Worm (Caenorhabditis elegans): ENCODE measurements around the gene spin-2.

spin-2 gene

DNA sequence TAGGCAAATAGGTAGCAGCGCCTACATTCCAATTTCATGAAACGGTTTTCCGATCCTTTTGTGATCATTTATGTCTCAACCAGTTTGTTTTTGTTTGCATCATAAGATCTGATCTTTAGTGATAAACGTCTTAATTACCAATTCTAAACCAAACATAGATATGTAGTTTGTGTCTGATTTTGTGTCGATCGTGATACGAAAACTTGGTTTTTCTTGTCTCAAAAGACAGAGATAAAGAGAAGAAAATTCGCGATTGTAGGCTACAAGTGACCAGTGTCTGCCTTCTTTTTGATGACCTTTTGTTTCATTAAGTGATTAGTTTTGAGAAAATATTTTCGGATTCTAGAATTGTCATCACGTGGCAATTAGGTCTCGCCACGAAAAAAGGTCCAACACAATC lies 6.6 kb upstream of the spin-2 start:
- no peak for TF ChIP-seq F13C5.2 (tag; optimal IDR thresholded peaks at IDR 0.05)
- no peak for TF ChIP-seq ama-1 (optimal IDR thresholded peaks at IDR 0.05)
- TF ChIP-seq ceh-13 (GFP tag; optimal IDR thresholded peaks at IDR 0.05) = no peak
- TF ChIP-seq tbx-11 (GFP tag; IDR thresholded peaks at IDR 0.05) = no peak
- no peak for TF ChIP-seq sea-1 (GFP tag; conservative IDR thresholded peaks at IDR 0.05)
- TF ChIP-seq scrt-1 (GFP tag; IDR thresholded peaks at IDR 0.05) = no peak
- no peak for TF ChIP-seq flt-1 (GFP tag; IDR thresholded peaks at IDR 0.05)
- TF ChIP-seq hnd-1 (tag; optimal IDR thresholded peaks at IDR 0.05) = no peak
- no peak for TF ChIP-seq tbx-37 (GFP tag; conservative IDR thresholded peaks at IDR 0.05)
- no peak for TF ChIP-seq ceh-36 (tag; optimal IDR thresholded peaks at IDR 0.05)

DNA sequence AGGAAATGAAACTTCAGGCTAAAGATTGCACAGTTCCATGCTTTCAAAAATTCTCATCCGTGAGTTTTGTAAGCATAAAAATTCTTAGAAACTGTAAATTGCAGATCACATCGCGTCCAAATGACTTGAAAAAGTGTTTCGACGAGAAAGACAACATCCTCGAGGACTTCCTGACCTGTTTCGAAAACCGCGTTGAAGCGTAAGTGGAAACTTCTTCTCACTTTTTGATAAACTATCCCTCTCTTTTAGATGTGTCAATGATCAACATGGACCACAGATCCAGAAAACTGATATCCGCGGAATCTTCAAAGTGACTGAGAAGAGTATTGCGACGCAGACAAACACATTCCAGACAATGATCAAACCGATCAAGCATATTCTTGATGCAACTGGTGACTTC lies 5.9 kb upstream of the spin-2 start:
- TF ChIP-seq ceh-36 (tag; optimal IDR thresholded peaks at IDR 0.05) (no peak), sea-1 (GFP tag; conservative IDR thresholded peaks at IDR 0.05) (no peak), hmbx-1 (tag; optimal IDR thresholded peaks at IDR 0.05) (no peak), F13C5.2 (tag; optimal IDR thresholded peaks at IDR 0.05) (no peak), hmg-4 (GFP tag; optimal IDR thresholded peaks at IDR 0.05) (no peak), scrt-1 (GFP tag; IDR thresholded peaks at IDR 0.05) (no peak), tbx-11 (GFP tag; IDR thresholded peaks at IDR 0.05) (no peak), hnd-1 (tag; optimal IDR thresholded peaks at IDR 0.05) (no peak), ets-7 (tag; optimal IDR thresholded peaks at IDR 0.05) (no peak), ama-1 (optimal IDR thresholded peaks at IDR 0.05) (no peak), ceh-13 (GFP tag; optimal IDR thresholded peaks at IDR 0.05) (no peak), B0310.2 (tag; optimal IDR thresholded peaks at IDR 0.05) (no peak), flt-1 (GFP tag; IDR thresholded peaks at IDR 0.05) (no peak)

DNA sequence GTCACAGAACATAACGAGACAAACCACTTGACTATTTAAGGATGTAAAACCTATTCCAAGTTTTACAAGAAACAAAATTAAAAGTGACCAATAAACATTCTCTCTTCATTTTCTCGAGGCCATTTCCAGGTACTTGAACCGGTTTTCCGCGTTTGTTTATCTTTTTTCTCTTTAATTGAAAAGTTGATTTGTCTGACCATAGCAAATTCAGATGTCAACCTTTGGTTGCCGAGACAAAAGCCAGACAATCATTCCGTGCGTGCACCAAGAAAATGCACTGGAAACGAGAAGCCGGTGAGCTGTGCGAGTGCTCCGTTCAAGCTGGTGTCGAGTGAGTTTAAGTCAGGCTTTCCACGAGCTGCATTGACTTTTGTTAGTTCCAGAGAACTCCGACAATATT lies 4.7 kb upstream of the spin-2 start:
- TF ChIP-seq scrt-1 (GFP tag; IDR thresholded peaks at IDR 0.05) = no peak

DNA sequence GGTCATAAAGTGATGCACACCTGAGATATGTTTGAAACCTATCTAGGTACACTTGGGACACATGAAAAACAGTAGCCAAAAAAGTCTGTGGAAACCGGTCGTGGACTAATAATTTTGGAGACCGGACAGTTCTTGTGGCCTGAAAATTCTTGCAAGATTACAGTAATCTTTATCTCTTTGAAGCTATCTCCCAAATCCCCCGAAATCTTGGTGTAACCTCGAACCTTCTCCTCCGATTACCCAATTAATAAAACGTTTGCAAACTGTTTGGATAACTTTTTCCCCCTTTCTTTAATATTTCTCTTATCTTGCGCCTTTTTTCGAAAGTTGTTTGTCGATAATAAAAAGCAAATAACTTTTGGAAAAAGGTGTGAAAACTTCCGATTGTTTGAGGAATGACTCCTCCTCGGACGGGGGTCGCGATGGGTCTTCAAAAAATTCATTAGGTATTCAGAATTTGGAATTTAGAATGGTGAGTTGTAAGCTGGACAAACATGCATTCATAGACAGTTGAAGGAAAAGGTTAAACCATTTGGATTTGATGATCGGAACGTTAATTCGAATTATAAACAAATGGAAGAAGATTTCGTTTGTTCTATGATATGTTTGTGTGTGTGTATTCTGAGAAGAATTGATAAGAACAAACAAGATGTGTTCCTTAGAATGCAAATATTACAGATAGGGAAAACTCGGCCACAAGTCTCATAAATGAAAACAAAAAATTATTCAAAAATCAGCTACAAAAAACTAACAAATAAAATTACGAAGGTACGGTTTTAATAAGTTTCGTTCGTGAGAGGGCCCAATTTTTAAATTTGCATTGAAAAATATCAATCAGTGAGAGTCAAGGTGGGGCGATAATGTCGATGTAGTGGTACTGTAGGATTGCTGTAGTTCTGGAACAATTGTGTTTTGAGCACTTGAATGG lies 3.7 kb upstream of the spin-2 start:
- TF ChIP-seq flt-1 (GFP tag; IDR thresholded peaks at IDR 0.05) = no peak
- no peak for TF ChIP-seq B0310.2 (tag; optimal IDR thresholded peaks at IDR 0.05)
- no peak for TF ChIP-seq tbx-11 (GFP tag; IDR thresholded peaks at IDR 0.05)
- TF ChIP-seq ceh-13 (GFP tag; optimal IDR thresholded peaks at IDR 0.05) = no peak
- TF ChIP-seq F13C5.2 (tag; optimal IDR thresholded peaks at IDR 0.05) = no peak
- no peak for TF ChIP-seq hmg-4 (GFP tag; optimal IDR thresholded peaks at IDR 0.05)
- no peak for TF ChIP-seq pes-1 (GFP tag; IDR thresholded peaks at IDR 0.05)
- no peak for TF ChIP-seq ceh-36 (tag; optimal IDR thresholded peaks at IDR 0.05)
- no peak for TF ChIP-seq scrt-1 (GFP tag; IDR thresholded peaks at IDR 0.05)
- no peak for TF ChIP-seq ets-7 (tag; optimal IDR thresholded peaks at IDR 0.05)
- no peak for TF ChIP-seq ama-1 (optimal IDR thresholded peaks at IDR 0.05)
- TF ChIP-seq tbx-37 (GFP tag; conservative IDR thresholded peaks at IDR 0.05) = no peak
- TF ChIP-seq hmbx-1 (tag; optimal IDR thresholded peaks at IDR 0.05) = no peak
- no peak for TF ChIP-seq aly-1 (tag; optimal IDR thresholded peaks at IDR 0.05)
- no peak for TF ChIP-seq tra-4 (tag; optimal IDR thresholded peaks at IDR 0.05)
- TF ChIP-seq sea-1 (GFP tag; conservative IDR thresholded peaks at IDR 0.05) = no peak
- TF ChIP-seq hnd-1 (tag; optimal IDR thresholded peaks at IDR 0.05) = no peak

DNA sequence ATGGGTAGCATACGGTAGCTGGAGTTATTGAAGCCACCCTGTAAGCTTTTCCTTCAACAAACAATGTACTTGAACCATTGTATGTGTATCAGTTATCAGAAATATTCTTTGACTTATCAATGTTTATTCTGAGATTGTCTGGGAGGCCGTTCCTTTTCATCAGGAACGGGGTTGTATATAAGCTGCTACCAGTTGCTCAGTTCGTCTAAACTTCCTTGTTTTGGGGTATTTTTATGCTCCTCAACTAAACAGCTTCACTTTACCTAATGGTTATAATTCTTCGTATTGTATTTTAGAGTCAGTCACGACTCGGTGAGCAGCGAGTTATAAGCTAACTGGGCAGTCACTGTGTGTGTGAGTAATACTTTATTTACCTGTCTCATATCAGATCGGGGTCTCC lies 1.1 kb upstream of the spin-2 start:
- no peak for TF ChIP-seq sea-1 (GFP tag; conservative IDR thresholded peaks at IDR 0.05)
- no peak for TF ChIP-seq ceh-13 (GFP tag; optimal IDR thresholded peaks at IDR 0.05)
- TF ChIP-seq hmbx-1 (tag; optimal IDR thresholded peaks at IDR 0.05) = no peak
- TF ChIP-seq tbx-11 (GFP tag; IDR thresholded peaks at IDR 0.05) = no peak
- TF ChIP-seq pes-1 (GFP tag; IDR thresholded peaks at IDR 0.05) = no peak
- TF ChIP-seq flt-1 (GFP tag; IDR thresholded peaks at IDR 0.05) = no peak
- no peak for TF ChIP-seq tbx-37 (GFP tag; conservative IDR thresholded peaks at IDR 0.05)
- TF ChIP-seq hnd-1 (tag; optimal IDR thresholded peaks at IDR 0.05) = no peak
- no peak for TF ChIP-seq aly-1 (tag; optimal IDR thresholded peaks at IDR 0.05)

DNA sequence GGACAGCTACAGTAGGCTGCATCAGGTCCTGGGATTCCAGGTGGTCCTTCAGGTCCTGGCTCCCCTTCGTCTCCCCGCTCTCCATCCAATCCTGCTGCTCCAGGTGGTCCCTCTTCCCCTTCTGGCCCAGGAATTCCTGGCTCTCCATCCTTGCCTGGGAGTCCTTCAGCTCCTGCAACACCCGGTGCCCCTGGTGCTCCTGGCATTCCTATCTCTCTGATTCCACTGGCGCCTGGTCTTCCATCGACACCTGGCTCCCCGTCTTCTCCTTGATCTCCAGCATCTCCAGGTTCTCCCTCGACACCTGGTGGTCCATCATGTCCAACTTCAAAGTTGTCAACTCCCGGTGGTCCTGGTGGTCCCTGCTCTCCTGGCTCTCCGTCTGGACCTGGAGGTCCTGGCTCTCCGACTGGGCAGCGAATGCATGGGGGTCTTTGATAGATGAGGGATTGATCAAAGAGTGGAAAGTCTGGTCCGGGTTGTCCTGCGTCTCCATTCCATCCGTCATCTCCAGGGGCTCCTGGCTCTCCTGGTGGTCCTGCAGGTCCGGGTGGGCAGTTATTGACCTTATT lies 3.0 kb downstream of the spin-2 start:
- TF ChIP-seq hmg-4 (GFP tag; optimal IDR thresholded peaks at IDR 0.05) (peak; percentile 42), tbx-11 (GFP tag; IDR thresholded peaks at IDR 0.05) (no peak), tbx-37 (GFP tag; conservative IDR thresholded peaks at IDR 0.05) (no peak)

DNA sequence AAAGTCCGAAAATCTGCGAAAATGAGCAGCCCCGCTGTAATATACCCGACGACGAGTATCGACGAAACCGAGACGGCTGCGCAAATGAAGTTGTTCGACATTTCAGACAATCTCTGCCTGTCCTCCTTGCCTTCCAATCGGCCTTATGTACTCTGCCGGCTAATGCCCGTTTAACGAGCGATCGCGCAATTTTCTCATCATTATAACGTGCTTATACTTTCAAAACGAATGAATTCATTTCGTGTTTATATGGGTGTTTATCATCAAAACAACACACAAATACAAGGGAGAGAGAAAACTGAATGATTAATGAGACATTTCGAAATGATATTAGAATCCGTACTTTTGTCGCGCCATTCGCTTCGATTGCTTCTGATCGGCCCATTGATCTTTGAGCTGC lies 4.2 kb downstream of the spin-2 start, which contains the start of gene col-132:
Gene col-132 (minus strand): TSS at position 101 of the 400 bp plus-strand sequence.
- TF ChIP-seq ceh-13 (GFP tag; optimal IDR thresholded peaks at IDR 0.05) = no peak
- no peak for TF ChIP-seq hmbx-1 (tag; optimal IDR thresholded peaks at IDR 0.05)
- no peak for TF ChIP-seq flt-1 (GFP tag; IDR thresholded peaks at IDR 0.05)
- no peak for TF ChIP-seq B0310.2 (tag; optimal IDR thresholded peaks at IDR 0.05)
- no peak for TF ChIP-seq aly-1 (tag; optimal IDR thresholded peaks at IDR 0.05)
- TF ChIP-seq hnd-1 (tag; optimal IDR thresholded peaks at IDR 0.05) = no peak
- TF ChIP-seq tra-4 (tag; optimal IDR thresholded peaks at IDR 0.05) = no peak
- no peak for TF ChIP-seq ama-1 (optimal IDR thresholded peaks at IDR 0.05)
- no peak for TF ChIP-seq ceh-36 (tag; optimal IDR thresholded peaks at IDR 0.05)
- no peak for TF ChIP-seq F13C5.2 (tag; optimal IDR thresholded peaks at IDR 0.05)
- TF ChIP-seq sea-1 (GFP tag; conservative IDR thresholded peaks at IDR 0.05) = no peak
- TF ChIP-seq tbx-11 (GFP tag; IDR thresholded peaks at IDR 0.05) = no peak
- TF ChIP-seq tbx-37 (GFP tag; conservative IDR thresholded peaks at IDR 0.05) = no peak
- TF ChIP-seq hmg-4 (GFP tag; optimal IDR thresholded peaks at IDR 0.05) = no peak
- no peak for TF ChIP-seq pes-1 (GFP tag; IDR thresholded peaks at IDR 0.05)
- TF ChIP-seq scrt-1 (GFP tag; IDR thresholded peaks at IDR 0.05) = no peak
